Worm (Caenorhabditis elegans) whole organism, L3 larva: ENCODE results near the gene rip-1.

Experiments
- R02D3.7 ChIP-seq: fragments of 150-350 bp; optimal IDR thresholded peaks from 2 replicates; lab custom pipeline; 2014; ENCODE audit warnings: missing biosample characterization, missing genetic modification characterization
- aly-2 ChIP-seq: fragments of 150-350 bp; optimal IDR thresholded peaks from 2 replicates; lab custom pipeline; 2014; ENCODE audit warnings: missing biosample characterization, missing genetic modification characterization
- ama-1 ChIP-seq: fragments of 150-350 bp; optimal IDR thresholded peaks from 2 replicates; lab custom pipeline; 2018
- ceh-16 ChIP-seq: sonication (generic microtip); optimal IDR thresholded peaks from 2 replicates; lab custom pipeline; 2017; ENCODE audit warnings: missing biosample characterization, missing genetic modification characterization
- ceh-28 ChIP-seq: fragments of 150-350 bp; optimal IDR thresholded peaks from 2 replicates; lab custom pipeline; 2014; ENCODE audit warnings: missing biosample characterization, missing genetic modification reagents, missing genetic modification characterization
- ceh-82 ChIP-seq: fragments of 150-350 bp; optimal IDR thresholded peaks from 2 replicates; lab custom pipeline; 2014; ENCODE audit warnings: missing biosample characterization, missing genetic modification characterization
- ceh-9 ChIP-seq: sonication (generic microtip); optimal IDR thresholded peaks from 2 replicates; lab custom pipeline; 2018; ENCODE audit warnings: missing biosample characterization, missing genetic modification characterization
- daf-12 ChIP-seq: fragments of 150-350 bp; optimal IDR thresholded peaks from 2 replicates; lab custom pipeline; 2014; ENCODE audit warnings: missing biosample characterization, missing genetic modification reagents, missing genetic modification characterization
- egl-27 ChIP-seq: sonication (generic microtip); optimal IDR thresholded peaks from 4 replicates; lab custom pipeline; 2017; ENCODE audit warnings: missing biosample characterization, missing genetic modification reagents, missing genetic modification characterization
- elt-1 ChIP-seq: fragments of 150-350 bp; optimal IDR thresholded peaks from 2 replicates; lab custom pipeline; 2014; ENCODE audit warnings: missing biosample characterization, missing genetic modification characterization
- elt-2 ChIP-seq: sonication (generic microtip); optimal IDR thresholded peaks from 2 replicates; lab custom pipeline; 2016; ENCODE audit warnings: missing genetic modification reagents, mild to moderate bottlenecking, missing genetic modification characterization, missing compliant biosample characterization
- eor-1 ChIP-seq, 2 experiments: fragments of 150-350 bp; optimal IDR thresholded peaks; 2 replicates each; lab custom pipeline; 2014 to 2018; ENCODE audit warnings: missing biosample characterization in 2 of 2, missing genetic modification characterization in 2 of 2
- fkh-10 ChIP-seq: sonication (generic microtip); optimal IDR thresholded peaks from 2 replicates; lab custom pipeline; 2017; ENCODE audit warnings: missing biosample characterization, missing genetic modification reagents, missing genetic modification characterization
- fos-1 ChIP-seq: fragments of 150-350 bp; optimal IDR thresholded peaks from 2 replicates; lab custom pipeline; 2014; ENCODE audit warnings: missing biosample characterization, missing genetic modification characterization
- hmg-11 ChIP-seq: sonication (generic microtip); optimal IDR thresholded peaks from 2 replicates; lab custom pipeline; 2016; ENCODE audit warnings: missing genetic modification characterization, missing compliant biosample characterization
- jun-1 ChIP-seq: fragments of 150-350 bp; optimal IDR thresholded peaks from 2 replicates; lab custom pipeline; 2014; ENCODE audit warnings: missing biosample characterization, missing genetic modification reagents, missing genetic modification characterization
- lin-15B ChIP-seq: fragments of 150-350 bp; optimal IDR thresholded peaks from 2 replicates; lab custom pipeline; 2014; ENCODE audit warnings: missing biosample characterization, missing genetic modification characterization
- lsy-12 ChIP-seq: sonication (generic microtip); optimal IDR thresholded peaks from 2 replicates; lab custom pipeline; 2016; ENCODE audit warnings: mild to moderate bottlenecking, missing genetic modification characterization, missing compliant biosample characterization
- mdl-1 ChIP-seq: fragments of 150-350 bp; optimal IDR thresholded peaks from 2 replicates; lab custom pipeline; 2014; ENCODE audit warnings: missing biosample characterization, missing genetic modification characterization
- mml-1 ChIP-seq: fragments of 150-350 bp; sonication (generic microtip); optimal IDR thresholded peaks from 3 replicates; lab custom pipeline; 2014; ENCODE audit warnings: missing biosample characterization, missing genetic modification characterization
- nfya-1 ChIP-seq: sonication (generic microtip); optimal IDR thresholded peaks from 2 replicates; lab custom pipeline; 2017; ENCODE audit warnings: missing genetic modification characterization, mild to moderate bottlenecking, missing compliant biosample characterization, antibody characterized with exemption, moderate library complexity; ENCODE audit not compliant: insufficient read depth
- nhr-11 ChIP-seq: fragments of 150-350 bp; optimal IDR thresholded peaks from 2 replicates; lab custom pipeline; 2014; ENCODE audit warnings: missing biosample characterization, missing genetic modification characterization
- nhr-12 ChIP-seq: fragments of 150-350 bp; optimal IDR thresholded peaks from 2 replicates; lab custom pipeline; 2014; ENCODE audit warnings: missing biosample characterization, missing genetic modification characterization
- nhr-237 ChIP-seq: fragments of 150-350 bp; optimal IDR thresholded peaks from 2 replicates; lab custom pipeline; 2014; ENCODE audit warnings: missing biosample characterization, missing genetic modification characterization
- nhr-25 ChIP-seq: sonication (generic microtip); optimal IDR thresholded peaks from 2 replicates; lab custom pipeline; 2017; ENCODE audit warnings: missing biosample characterization, missing genetic modification characterization
- nhr-43 ChIP-seq: sonication (generic microtip); optimal IDR thresholded peaks from 2 replicates; lab custom pipeline; 2016; ENCODE audit warnings: mild to moderate bottlenecking, missing genetic modification characterization, missing compliant biosample characterization; ENCODE audit not compliant: poor library complexity, severe bottlenecking
- nhr-67 ChIP-seq: fragments of 150-350 bp; optimal IDR thresholded peaks from 2 replicates; lab custom pipeline; 2014; ENCODE audit warnings: missing biosample characterization, missing genetic modification characterization
- pqm-1 ChIP-seq: fragments of 150-350 bp; optimal IDR thresholded peaks from 2 replicates; lab custom pipeline; 2017; ENCODE audit warnings: missing biosample characterization, missing genetic modification characterization, inconsistent platforms
- skn-1 ChIP-seq: fragments of 150-350 bp; optimal IDR thresholded peaks from 2 replicates; lab custom pipeline; 2014; ENCODE audit warnings: missing biosample characterization, missing genetic modification characterization
- snpc-4 ChIP-seq: fragments of 150-350 bp; optimal IDR thresholded peaks from 2 replicates; lab custom pipeline; 2014; ENCODE audit warnings: missing biosample characterization, missing genetic modification characterization
- unc-39 ChIP-seq: sonication (generic microtip); optimal IDR thresholded peaks from 4 replicates; lab custom pipeline; 2017; ENCODE audit warnings: missing biosample characterization, missing genetic modification characterization
- zag-1 ChIP-seq: fragments of 150-350 bp; optimal IDR thresholded peaks from 2 replicates; lab custom pipeline; 2014; ENCODE audit warnings: missing biosample characterization, missing genetic modification characterization
- ztf-11 ChIP-seq: fragments of 150-350 bp; optimal IDR thresholded peaks from 2 replicates; lab custom pipeline; 2014; ENCODE audit warnings: missing biosample characterization, missing genetic modification characterization

The rip-1 gene

DNA sequence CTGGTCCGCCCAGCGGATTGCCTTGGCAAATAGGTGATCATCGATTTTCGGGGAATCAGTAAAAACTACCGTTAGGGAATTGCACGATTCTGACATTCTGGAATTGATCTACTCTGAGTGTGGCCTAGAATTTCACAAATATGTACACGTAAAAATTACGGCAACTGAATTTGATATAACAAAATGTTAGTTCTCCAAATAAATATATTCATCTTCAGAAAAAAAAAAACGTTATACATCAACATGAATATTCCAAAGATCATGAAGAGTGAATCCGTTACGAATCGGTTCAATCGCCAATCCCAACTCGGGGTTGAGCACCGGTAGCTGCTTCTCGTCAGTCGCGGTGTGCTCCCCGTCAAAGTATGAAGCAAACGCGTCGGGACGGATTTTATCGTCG is at the start of gene rip-1:
rip-1 (minus strand) TSS at position 101 of the 400 bp plus-strand sequence.
- TF ChIP-seq elt-1 (tag; lab: Kevin White, UChicago) (no peak), ztf-11 (no peak), egl-27 (no peak), nhr-67 (tag; lab: Kevin White, UChicago) (no peak), eor-1 (tag; optimal IDR thresholded peaks at IDR 0.05; lab: Kevin White, UChicago) (no peak), nfya-1 (tag; lab: Kevin White, UChicago) (no peak), zag-1 (tag; lab: Kevin White, UChicago) (no peak), ceh-9 (tag; lab: Kevin White, UChicago) (no peak), nhr-237 (tag; lab: Kevin White, UChicago) (no peak), nhr-11 (tag; lab: Kevin White, UChicago) (no peak), ceh-82 (tag; lab: Kevin White, UChicago) (no peak), lin-15B (tag; lab: Kevin White, UChicago) (no peak), nhr-12 (tag; lab: Kevin White, UChicago) (no peak), hmg-11 (no peak), mml-1 (no peak), elt-2 (tag; lab: Kevin White, UChicago) (no peak), pqm-1 (no peak), jun-1 (tag; lab: Kevin White, UChicago) (no peak), nhr-25 (tag; lab: Kevin White, UChicago) (no peak)

DNA sequence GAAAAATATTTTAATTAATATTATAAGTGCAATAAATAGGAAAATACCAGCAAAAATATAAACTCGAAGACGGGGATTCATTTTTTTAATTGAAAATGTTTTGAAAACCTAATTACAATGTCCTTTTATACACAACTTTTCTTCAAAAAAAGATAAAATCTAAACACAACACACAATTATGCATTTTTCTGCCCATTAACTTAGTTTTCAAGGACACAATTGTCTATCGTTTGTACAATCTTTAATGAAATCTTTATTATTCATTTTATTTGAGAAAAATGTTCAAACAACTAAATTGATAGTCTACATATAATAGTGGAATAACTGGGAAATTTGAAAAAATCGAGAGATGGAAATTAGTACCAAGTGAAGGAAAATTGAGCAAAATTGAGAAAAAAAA is 47.5 kb upstream of the rip-1 start, which contains the start of gene T07A5.1:
T07A5.1 (minus strand) TSS at position 149 of the 400 bp plus-strand sequence.
- TF ChIP-seq nhr-25 (tag; lab: Kevin White, UChicago) (peak; percentile 53), mdl-1 (no peak), elt-1 (tag; lab: Kevin White, UChicago) (peak; percentile 80)

DNA sequence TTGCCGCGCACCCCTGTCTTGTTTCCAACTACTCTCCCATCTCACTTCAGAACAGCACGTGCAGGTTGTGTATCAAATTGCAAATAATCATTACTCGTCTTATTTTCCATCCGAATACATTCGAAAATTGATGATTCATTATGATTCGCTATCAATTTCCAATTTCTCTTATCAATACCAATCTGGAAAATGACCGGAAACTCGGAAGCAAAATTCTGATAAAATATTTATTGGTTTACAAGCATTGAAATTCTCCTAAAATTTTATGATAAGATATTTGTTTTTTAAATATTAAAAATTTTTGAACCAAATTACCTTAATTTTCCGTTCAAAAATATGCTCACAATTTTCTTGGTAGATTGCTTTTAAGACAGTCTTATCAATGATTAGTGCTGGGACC is 46.8 kb upstream of the rip-1 start:
- TF ChIP-seq pqm-1: peak; percentile 59
- TF ChIP-seq jun-1 (tag; lab: Kevin White, UChicago): peak; percentile 24
- TF ChIP-seq ama-1 (lab: Kevin White, UChicago): no peak
- no peak for TF ChIP-seq egl-27
- peak; percentile 71 for TF ChIP-seq elt-2 (tag; lab: Kevin White, UChicago)

DNA sequence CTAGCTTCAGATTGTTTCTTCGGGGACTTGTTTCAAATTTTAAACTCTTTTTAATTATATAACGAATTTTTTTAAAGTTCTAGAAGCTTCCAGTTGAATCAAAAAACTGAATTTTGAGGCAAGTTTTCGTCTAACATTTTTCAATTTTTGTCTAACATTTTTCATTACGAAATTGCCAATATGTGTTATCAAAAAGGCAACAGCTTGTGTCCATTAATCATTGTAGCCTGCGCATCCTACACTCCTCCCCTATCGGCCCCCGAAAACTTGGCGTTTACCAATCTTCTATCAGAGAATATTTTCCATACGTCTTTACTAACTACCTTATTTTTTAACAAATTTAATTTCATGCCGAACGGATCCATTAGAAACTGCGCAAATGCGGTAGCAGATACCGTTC is 41.5 kb upstream of the rip-1 start, which contains the start of gene vglu-3:
vglu-3 (plus strand) TSS at position 301 of the 400 bp plus-strand sequence.
- no peak for TF ChIP-seq unc-39 (tag; lab: Kevin White, UChicago)
- TF ChIP-seq eor-1 (tag; optimal IDR thresholded peaks at IDR 0.05; lab: Kevin White, UChicago): no peak
- no peak for TF ChIP-seq nhr-67 (tag; lab: Kevin White, UChicago)
- no peak for TF ChIP-seq fos-1
- TF ChIP-seq skn-1: no peak
- TF ChIP-seq aly-2 (tag; lab: Kevin White, UChicago): no peak
- TF ChIP-seq ztf-11: no peak
- no peak for TF ChIP-seq nhr-237 (tag; lab: Kevin White, UChicago)
- TF ChIP-seq snpc-4 (tag; lab: Kevin White, UChicago): no peak
- TF ChIP-seq nhr-25 (tag; lab: Kevin White, UChicago): no peak
- no peak for TF ChIP-seq egl-27
- no peak for TF ChIP-seq R02D3.7 (tag; lab: Kevin White, UChicago)
- no peak for TF ChIP-seq daf-12 (tag; lab: Kevin White, UChicago)

DNA sequence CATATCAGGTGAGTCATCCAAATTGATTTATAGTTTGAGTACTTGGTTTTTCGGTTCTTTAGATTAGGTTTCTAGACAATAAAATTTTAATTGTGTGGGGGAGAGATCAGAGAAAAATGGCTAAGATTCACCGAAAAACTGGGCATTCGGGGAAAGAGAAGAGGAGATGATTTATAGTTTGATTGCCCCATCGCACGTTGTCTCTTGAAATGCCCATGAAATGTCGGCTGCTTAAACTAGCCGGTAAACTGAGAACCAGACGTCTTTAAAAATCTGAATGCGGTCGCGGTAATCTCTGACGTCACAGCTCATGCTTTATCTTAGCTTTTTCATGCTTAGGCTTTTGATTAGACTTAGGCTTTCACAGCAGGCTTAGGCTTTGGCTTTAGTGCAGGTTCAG is 38.4 kb upstream of the rip-1 start:
- TF ChIP-seq unc-39 (tag; lab: Kevin White, UChicago) (no peak), mml-1 (no peak), pqm-1 (no peak), fkh-10 (GFP tag; lab: Kevin White, UChicago) (no peak), ceh-9 (tag; lab: Kevin White, UChicago) (no peak), hmg-11 (no peak), ceh-16 (tag; lab: Kevin White, UChicago) (no peak), aly-2 (tag; lab: Kevin White, UChicago) (no peak), lin-15B (tag; lab: Kevin White, UChicago) (no peak), ceh-28 (tag; lab: Kevin White, UChicago) (no peak), elt-2 (tag; lab: Kevin White, UChicago) (no peak), nhr-67 (tag; lab: Kevin White, UChicago) (no peak), nhr-43 (tag; lab: Kevin White, UChicago) (no peak), lsy-12 (no peak)
- TF ChIP-seq, all 47 proteins: peak for 0
